Fruit fly (Drosophila melanogaster): ENCODE measurements around the gene Hsp83.

Gene Hsp83

DNA sequence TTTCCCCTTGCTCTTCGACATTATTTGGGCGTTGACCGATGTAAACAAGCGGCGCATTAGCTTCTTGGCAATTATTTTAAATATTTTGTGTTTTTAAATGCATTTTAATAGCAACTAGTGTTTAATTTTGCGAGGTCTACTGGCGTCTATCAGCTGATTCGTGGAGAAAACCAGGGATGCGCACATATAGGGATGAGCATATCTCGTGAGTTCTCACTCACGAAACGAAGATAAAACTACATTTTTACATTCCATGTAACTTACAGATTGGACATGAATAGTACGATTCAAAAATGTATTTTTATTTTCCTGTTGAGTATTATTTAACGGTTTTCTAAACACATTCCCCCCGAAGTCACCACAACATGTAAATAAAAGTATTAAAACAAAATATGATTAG is 4.7 kb downstream of the Hsp83 start, which contains the start of gene CG14966:
CG14966 (minus strand) TSS at position 168 of the 400 bp plus-strand sequence.
- TF ChIP-seq Pif1B (GFP tag; optimal IDR thresholded peaks at IDR 0.05) (no peak), CG34367 (tag; optimal IDR thresholded peaks at IDR 0.05) (no peak), CG14655 (GFP tag; optimal IDR thresholded peaks at IDR 0.05) (no peak), gl (tag; optimal IDR thresholded peaks at IDR 0.05) (peak; percentile 6), CG17806 (tag; optimal IDR thresholded peaks at IDR 0.05) (no peak), CG12605 (GFP tag; IDR thresholded peaks at IDR 0.05) (0 out of 2 replicates have a peak, but pooled peaks have one; percentile 19), CG13204 (GFP tag; optimal IDR thresholded peaks at IDR 0.05) (no peak), CG8301 (tag; optimal IDR thresholded peaks at IDR 0.05) (no peak), CG32121 (GFP tag; IDR thresholded peaks at IDR 0.05) (no peak), D1 (tag; optimal IDR thresholded peaks at IDR 0.05) (no peak), rn (GFP tag; IDR thresholded peaks at IDR 0.05) (no peak), CG10348 (GFP tag; IDR thresholded peaks at IDR 0.05) (no peak), fd96Ca (GFP tag; IDR thresholded peaks at IDR 0.05) (no peak), Snoo (tag; optimal IDR thresholded peaks at IDR 0.05) (no peak), EcR (GFP tag; optimal IDR thresholded peaks at IDR 0.05) (no peak), CG8159 (tag; optimal IDR thresholded peaks at IDR 0.05) (no peak)

DNA sequence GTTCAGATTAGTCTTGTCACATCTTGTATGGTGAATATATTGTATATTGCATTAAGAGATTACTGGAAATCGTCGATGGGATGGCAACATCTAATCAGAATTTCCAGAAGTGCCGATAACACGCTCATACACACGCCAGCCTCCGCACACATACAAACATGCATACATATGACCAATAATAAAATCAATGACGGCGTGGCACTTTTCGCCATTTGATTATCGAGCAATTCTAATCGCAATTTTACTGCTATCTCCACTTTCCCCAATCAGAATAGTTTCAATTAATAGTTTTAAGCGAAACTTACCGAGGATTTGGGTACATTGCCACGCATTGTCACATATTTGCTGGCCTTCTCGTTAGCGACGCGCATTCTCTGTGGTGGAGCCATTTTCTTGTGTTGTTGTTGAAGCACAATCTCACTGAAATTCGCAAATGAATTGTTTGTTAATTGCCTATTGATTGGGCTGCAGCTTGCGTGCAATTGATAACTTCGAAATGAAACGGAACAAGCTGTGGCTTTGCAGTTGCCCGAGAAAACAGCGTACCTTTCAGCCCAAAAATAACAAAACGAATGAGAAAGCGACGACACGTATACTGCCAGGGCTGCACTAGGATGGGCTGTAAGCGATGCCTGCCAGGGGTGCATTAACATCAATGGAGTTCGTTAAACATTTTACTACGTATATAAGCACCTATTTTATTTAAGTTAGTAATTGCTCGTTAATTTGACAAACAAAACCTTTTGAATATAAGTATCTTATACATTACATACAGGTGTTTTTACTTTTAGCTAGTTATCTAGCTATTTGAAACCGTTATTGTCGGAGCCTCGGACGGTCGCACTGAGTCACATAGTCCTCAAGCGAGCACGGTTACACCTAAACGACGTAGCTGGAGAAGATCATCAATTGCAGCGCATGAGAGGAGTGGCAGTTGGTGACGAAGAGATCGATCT is 6.0 kb downstream of the Hsp83 start, which contains the start of the genes CG32276 and gry:
CG32276 (minus strand) TSS at position 601 of the 956 bp plus-strand sequence.
gry (plus strand) TSS at position 644 of the 956 bp plus-strand sequence.
- TF ChIP-seq CG9948 (tag; optimal IDR thresholded peaks at IDR 0.05), result no peak
- TF ChIP-seq Pif1B (GFP tag; optimal IDR thresholded peaks at IDR 0.05), result no peak
- peak; percentile 35 for TF ChIP-seq EcR (GFP tag; optimal IDR thresholded peaks at IDR 0.05)
- no peak for TF ChIP-seq CG8301 (tag; optimal IDR thresholded peaks at IDR 0.05)
- no peak for TF ChIP-seq Snoo (tag; optimal IDR thresholded peaks at IDR 0.05)
- no peak for TF ChIP-seq CG10348 (GFP tag; IDR thresholded peaks at IDR 0.05)
- no peak for TF ChIP-seq Pif1A (GFP tag; optimal IDR thresholded peaks at IDR 0.05)
- peak; percentile 56 for TF ChIP-seq CG15710 (tag; optimal IDR thresholded peaks at IDR 0.05)
- peak; percentile 77; the same call in 2 of the 3 replicates for TF ChIP-seq fd96Ca (GFP tag; IDR thresholded peaks at IDR 0.05)
- 0 out of 2 replicates have a peak, but pooled peaks have one; percentile 32 for TF ChIP-seq rn (GFP tag; IDR thresholded peaks at IDR 0.05)
- TF ChIP-seq CG13204 (GFP tag; optimal IDR thresholded peaks at IDR 0.05), result no peak
- peak; percentile 58; the same call in 1 of the 2 replicates for TF ChIP-seq Ets98B (GFP tag; IDR thresholded peaks at IDR 0.05)
- TF ChIP-seq CG8159 (tag; optimal IDR thresholded peaks at IDR 0.05), result no peak
- peak; percentile 49 for TF ChIP-seq CG17806 (tag; optimal IDR thresholded peaks at IDR 0.05)
- TF ChIP-seq CG12605 (GFP tag; IDR thresholded peaks at IDR 0.05), result peak; percentile 22; the same call in 1 of the 2 replicates
- no peak for TF ChIP-seq CG14655 (GFP tag; optimal IDR thresholded peaks at IDR 0.05)
- TF ChIP-seq CG34367 (tag; optimal IDR thresholded peaks at IDR 0.05), result peak; percentile 50
- TF ChIP-seq CG32121 (GFP tag; IDR thresholded peaks at IDR 0.05), result peak; percentile 76
- TF ChIP-seq gl (tag; optimal IDR thresholded peaks at IDR 0.05), result no peak
- TF ChIP-seq D1 (tag; optimal IDR thresholded peaks at IDR 0.05), result no peak
- peak; percentile 54; the same call in 2 of the 3 replicates for TF ChIP-seq CG4496 (GFP tag; IDR thresholded peaks at IDR 0.05)

DNA sequence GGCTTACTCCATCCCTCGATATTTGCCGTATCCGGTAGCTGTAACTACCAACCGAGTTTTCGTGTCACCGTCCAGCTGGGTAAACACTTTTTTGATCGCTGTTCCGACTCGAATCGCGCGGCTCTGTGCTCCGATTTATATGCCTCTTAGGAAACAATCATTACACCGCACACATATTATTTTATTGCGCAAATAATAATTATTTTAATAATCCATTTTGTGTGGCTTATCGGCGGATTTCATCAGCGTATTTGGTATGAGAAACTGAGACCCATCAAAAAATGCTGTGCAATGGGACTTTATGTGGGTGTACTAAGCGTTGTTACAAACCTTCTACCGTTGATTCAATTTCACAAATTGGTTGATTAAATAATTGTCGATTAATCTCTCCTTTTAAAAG is 10.3 kb downstream of the Hsp83 start, which contains the start of gene CG32271:
CG32271 (minus strand) TSS at position 101 of the 400 bp plus-strand sequence.
- TF ChIP-seq gl (tag; optimal IDR thresholded peaks at IDR 0.05) (no peak), CG14655 (GFP tag; optimal IDR thresholded peaks at IDR 0.05) (no peak), EcR (GFP tag; optimal IDR thresholded peaks at IDR 0.05) (no peak), CG10348 (GFP tag; IDR thresholded peaks at IDR 0.05) (no peak), CG4496 (GFP tag; IDR thresholded peaks at IDR 0.05) (no peak), CG12605 (GFP tag; IDR thresholded peaks at IDR 0.05) (no peak), Pif1A (GFP tag; optimal IDR thresholded peaks at IDR 0.05) (no peak), fd96Ca (GFP tag; IDR thresholded peaks at IDR 0.05) (no peak), D1 (tag; optimal IDR thresholded peaks at IDR 0.05) (no peak), CG15710 (tag; optimal IDR thresholded peaks at IDR 0.05) (no peak), CG34367 (tag; optimal IDR thresholded peaks at IDR 0.05) (no peak), Snoo (tag; optimal IDR thresholded peaks at IDR 0.05) (no peak)

DNA sequence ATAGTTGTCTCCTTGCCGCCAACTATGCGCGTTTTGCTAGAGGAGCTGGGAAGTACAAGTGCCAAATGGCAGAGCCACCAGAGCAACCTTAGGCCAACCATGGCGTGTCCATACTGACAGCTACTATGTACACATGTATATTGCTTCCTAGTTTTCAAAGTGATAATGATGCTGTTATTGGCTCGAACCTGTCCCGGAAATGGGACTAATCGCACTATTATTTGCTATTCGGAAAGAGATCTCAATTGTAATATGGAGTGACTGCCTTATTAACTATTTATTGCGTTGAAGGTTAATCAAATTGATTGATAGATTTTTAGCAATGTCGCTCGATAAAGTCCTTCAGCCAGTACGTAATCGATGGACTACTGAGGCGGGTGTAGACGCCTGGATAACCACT is 11.6 kb downstream of the Hsp83 start, which contains the start of gene CG33159:
CG33159 (minus strand) TSS at position 101 of the 400 bp plus-strand sequence.
- TF ChIP-seq CG8159 (tag; optimal IDR thresholded peaks at IDR 0.05), result no peak
- no peak for TF ChIP-seq Pif1A (GFP tag; optimal IDR thresholded peaks at IDR 0.05)
- no peak for TF ChIP-seq fd96Ca (GFP tag; IDR thresholded peaks at IDR 0.05)
- TF ChIP-seq CG10348 (GFP tag; IDR thresholded peaks at IDR 0.05), result no peak
- no peak for TF ChIP-seq D1 (tag; optimal IDR thresholded peaks at IDR 0.05)
- TF ChIP-seq gl (tag; optimal IDR thresholded peaks at IDR 0.05), result no peak
- no peak for TF ChIP-seq CG4496 (GFP tag; IDR thresholded peaks at IDR 0.05)
- no peak for TF ChIP-seq Pif1B (GFP tag; optimal IDR thresholded peaks at IDR 0.05)
- TF ChIP-seq EcR (GFP tag; optimal IDR thresholded peaks at IDR 0.05), result no peak
- TF ChIP-seq Ets98B (GFP tag; IDR thresholded peaks at IDR 0.05), result no peak

DNA sequence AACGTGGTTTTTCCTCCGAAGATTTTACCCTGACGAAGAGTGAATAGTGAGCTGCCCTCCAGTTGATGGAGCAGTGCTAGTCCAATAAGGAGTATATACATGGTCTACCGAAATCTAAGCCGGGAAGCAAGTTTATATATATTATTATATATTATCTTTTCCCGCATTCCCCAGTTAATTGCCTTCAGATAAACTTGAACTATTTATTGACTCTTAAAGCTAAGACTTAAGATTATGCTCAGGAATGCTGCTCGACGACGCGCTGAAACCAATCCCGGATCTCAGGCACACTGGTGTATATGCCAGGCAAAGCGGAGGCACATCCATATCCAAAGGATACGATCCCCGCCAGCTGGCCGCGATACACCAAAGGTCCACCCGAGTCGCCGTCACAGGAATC is 12.6 kb downstream of the Hsp83 start, which contains the start of gene CG32277:
CG32277 (minus strand) TSS at position 101 of the 400 bp plus-strand sequence.
- no peak for TF ChIP-seq rn (GFP tag; IDR thresholded peaks at IDR 0.05)
- no peak for TF ChIP-seq CG14655 (GFP tag; optimal IDR thresholded peaks at IDR 0.05)
- no peak for TF ChIP-seq CG8159 (tag; optimal IDR thresholded peaks at IDR 0.05)
- no peak for TF ChIP-seq CG32121 (GFP tag; IDR thresholded peaks at IDR 0.05)
- no peak for TF ChIP-seq CG12605 (GFP tag; IDR thresholded peaks at IDR 0.05)
- TF ChIP-seq fd96Ca (GFP tag; IDR thresholded peaks at IDR 0.05), result no peak
- no peak for TF ChIP-seq Snoo (tag; optimal IDR thresholded peaks at IDR 0.05)
- no peak for TF ChIP-seq CG8301 (tag; optimal IDR thresholded peaks at IDR 0.05)
- no peak for TF ChIP-seq Pif1A (GFP tag; optimal IDR thresholded peaks at IDR 0.05)
- TF ChIP-seq CG15710 (tag; optimal IDR thresholded peaks at IDR 0.05), result no peak
- no peak for TF ChIP-seq CG10348 (GFP tag; IDR thresholded peaks at IDR 0.05)
- no peak for TF ChIP-seq Ets98B (GFP tag; IDR thresholded peaks at IDR 0.05)
- no peak for TF ChIP-seq Pif1B (GFP tag; optimal IDR thresholded peaks at IDR 0.05)

Measured in whole organism, pupa.